Worm (Caenorhabditis elegans): ENCODE data around the gene str-181.

The str-181 gene

DNA sequence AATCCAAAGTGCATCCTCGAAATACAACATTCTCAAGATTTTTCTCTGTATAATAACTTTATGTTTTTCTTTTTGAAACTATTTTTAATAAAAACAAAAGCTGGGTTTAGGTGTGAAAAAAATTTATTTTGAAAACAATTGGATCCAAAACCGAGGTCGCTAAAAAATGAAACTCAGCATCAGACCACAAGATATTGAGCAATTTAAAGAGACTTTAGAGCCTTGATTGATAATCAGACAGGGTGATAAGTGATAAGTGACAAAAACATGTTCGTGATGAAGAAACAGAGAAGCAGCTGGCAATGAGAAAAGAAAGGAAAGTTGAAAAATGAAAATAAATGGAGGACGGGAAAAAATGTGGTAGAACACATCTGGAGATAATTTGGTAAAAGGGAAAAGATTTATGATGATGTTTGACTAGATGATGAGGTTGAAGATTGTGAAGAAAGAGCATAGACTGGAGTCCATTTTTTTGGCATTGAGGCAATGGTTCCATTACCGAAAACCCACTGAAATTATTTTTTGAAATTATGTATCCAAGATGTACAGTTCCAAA is 33.1 kb upstream of the str-181 start, which contains the start of gene C15C8.6:
Gene C15C8.6 (minus strand): TSS at position 51 of the 556 bp plus-strand sequence.
- TF ChIP-seq M03D4.4 (tag; optimal IDR thresholded peaks at IDR 0.05) (no peak), unc-120 (tag; optimal IDR thresholded peaks at IDR 0.05; ENCODE audit: poor library complexity, severe bottlenecking) (no peak), elt-3 (tag; optimal IDR thresholded peaks at IDR 0.05) (no peak), mab-5 (tag; optimal IDR thresholded peaks at IDR 0.05) (no peak), ztf-11 (tag; optimal IDR thresholded peaks at IDR 0.05) (no peak), mep-1 (tag; optimal IDR thresholded peaks at IDR 0.05) (no peak), ces-1 (GFP tag; optimal IDR thresholded peaks at IDR 0.05) (no peak), cnd-1 (tag; optimal IDR thresholded peaks at IDR 0.05) (no peak), hlh-1 (tag; optimal IDR thresholded peaks at IDR 0.05) (no peak)

DNA sequence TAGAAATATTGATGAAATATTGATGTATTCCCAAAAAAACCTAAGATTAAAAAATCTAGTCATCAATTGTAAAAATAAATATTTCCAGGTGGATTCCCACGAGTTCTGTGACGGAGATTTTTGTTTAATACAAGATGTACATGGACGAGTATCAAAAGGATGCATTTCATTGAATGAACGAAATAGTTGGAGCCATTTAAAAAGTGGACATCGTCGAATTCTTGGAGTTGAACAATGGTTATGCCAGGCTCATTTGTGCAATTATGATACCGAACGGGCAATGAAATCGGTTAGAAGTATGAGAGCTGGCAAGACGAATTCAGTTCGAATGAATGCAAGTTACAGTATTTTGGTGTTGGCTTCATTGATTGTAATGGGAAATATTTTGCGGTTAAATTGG is 31.0 kb upstream of the str-181 start:
- TF ChIP-seq flh-1 (GFP tag; optimal IDR thresholded peaks at IDR 0.05) (no peak), snpc-4 (tag; optimal IDR thresholded peaks at IDR 0.05) (no peak), elt-3 (tag; optimal IDR thresholded peaks at IDR 0.05) (no peak), tbx-8 (GFP tag; optimal IDR thresholded peaks at IDR 0.05) (no peak), unc-120 (tag; optimal IDR thresholded peaks at IDR 0.05; ENCODE audit: poor library complexity, severe bottlenecking) (no peak), unc-62 (GFP tag; optimal IDR thresholded peaks at IDR 0.05) (no peak), mep-1 (tag; optimal IDR thresholded peaks at IDR 0.05) (no peak), hlh-1 (tag; optimal IDR thresholded peaks at IDR 0.05) (no peak), nhr-28 (tag; optimal IDR thresholded peaks at IDR 0.05) (no peak), ceh-43 (GFP tag; optimal IDR thresholded peaks at IDR 0.05) (no peak), unc-39 (tag; optimal IDR thresholded peaks at IDR 0.05) (no peak), blmp-1 (tag; optimal IDR thresholded peaks at IDR 0.05) (no peak), lin-13 (tag; optimal IDR thresholded peaks at IDR 0.05) (no peak), nhr-12 (tag; optimal IDR thresholded peaks at IDR 0.05) (no peak), ceh-39 (tag; optimal IDR thresholded peaks at IDR 0.05) (no peak), zip-8 (tag; optimal IDR thresholded peaks at IDR 0.05) (no peak)

DNA sequence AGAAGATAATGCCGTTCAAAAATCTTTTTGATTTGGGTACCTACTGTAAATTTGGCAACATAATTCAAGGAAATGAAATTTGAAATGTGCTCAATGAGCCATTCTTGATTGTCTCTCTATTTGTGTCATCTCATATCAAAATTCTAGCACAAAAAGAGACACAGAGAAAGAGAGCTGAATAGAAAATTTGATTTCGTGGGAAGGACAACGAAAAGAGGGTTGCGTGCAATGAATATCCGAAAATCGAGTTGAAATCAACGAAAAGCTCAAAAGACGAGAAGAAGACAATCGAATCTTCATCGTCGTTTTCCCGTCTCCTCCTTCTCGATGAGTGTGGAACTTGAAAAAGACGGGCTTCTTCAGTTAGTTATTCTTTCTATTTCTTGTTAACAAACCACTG is 29.3 kb upstream of the str-181 start, which contains the start of gene C15C8.5:
Gene C15C8.5 (plus strand): TSS at position 152 of the 400 bp plus-strand sequence.
- TF ChIP-seq pha-4 (tag; optimal IDR thresholded peaks at IDR 0.05) (no peak), M03D4.4 (tag; optimal IDR thresholded peaks at IDR 0.05) (no peak), unc-62 (GFP tag; optimal IDR thresholded peaks at IDR 0.05) (no peak), lsy-2 (tag; optimal IDR thresholded peaks at IDR 0.05) (no peak), ces-1 (GFP tag; optimal IDR thresholded peaks at IDR 0.05) (peak; percentile 97)

DNA sequence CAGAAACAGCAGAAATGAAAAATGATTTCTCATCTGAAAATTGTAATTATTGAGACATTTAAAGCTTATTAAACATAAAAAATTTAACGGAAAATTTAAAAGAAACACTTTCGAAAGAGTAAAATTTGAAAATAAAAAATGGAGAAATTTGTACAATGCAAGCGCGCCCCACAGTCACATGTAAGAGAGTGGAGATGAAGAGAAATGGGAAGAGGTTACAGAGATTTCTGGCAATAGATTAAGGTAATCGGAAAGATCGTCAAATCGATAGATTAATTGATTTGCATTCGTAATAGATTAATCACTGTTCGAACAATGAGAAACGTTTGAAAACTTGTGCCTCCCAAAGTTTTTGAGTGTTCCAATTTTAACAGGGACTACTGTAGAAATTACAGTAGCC is 28.9 kb upstream of the str-181 start, which contains the start of gene C15C8.4:
Gene C15C8.4 (minus strand): TSS at position 33 of the 400 bp plus-strand sequence.
- TF ChIP-seq ztf-11 (tag; optimal IDR thresholded peaks at IDR 0.05): no peak
- peak; percentile 94 for TF ChIP-seq elt-1 (tag; optimal IDR thresholded peaks at IDR 0.05; ENCODE audit: borderline replicate concordance, insufficient read depth)

DNA sequence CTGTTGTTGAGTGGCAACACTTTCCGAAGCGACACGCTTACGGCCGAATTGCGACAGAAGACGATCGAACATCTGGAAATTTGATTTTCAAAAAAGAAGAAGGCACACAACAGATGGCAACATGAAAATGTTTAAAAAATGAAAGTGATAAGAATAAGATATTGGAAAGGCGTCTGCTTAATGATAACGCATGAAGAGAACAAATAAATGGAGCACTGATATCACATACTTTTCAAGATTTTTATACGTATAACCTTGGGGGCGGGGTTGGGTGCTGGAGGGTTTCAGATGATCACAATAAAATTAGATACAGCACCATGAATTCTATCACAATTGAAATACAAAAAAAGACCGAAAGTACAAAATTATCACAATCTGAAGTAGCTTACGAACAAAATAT is 26.5 kb upstream of the str-181 start, which contains the start of gene C15C8.7:
Gene C15C8.7 (minus strand): TSS at position 72 of the 400 bp plus-strand sequence.
- TF ChIP-seq sptf-1 (tag; optimal IDR thresholded peaks at IDR 0.05) (no peak), M03D4.4 (tag; optimal IDR thresholded peaks at IDR 0.05) (no peak), mab-5 (tag; optimal IDR thresholded peaks at IDR 0.05) (no peak), pha-4 (tag; optimal IDR thresholded peaks at IDR 0.05) (no peak), drap-1 (GFP tag; optimal IDR thresholded peaks at IDR 0.05) (no peak), ceh-43 (GFP tag; optimal IDR thresholded peaks at IDR 0.05) (no peak), bed-3 (GFP tag; optimal IDR thresholded peaks at IDR 0.05) (no peak), ceh-83 (GFP tag; optimal IDR thresholded peaks at IDR 0.05) (no peak), hlh-1 (tag; optimal IDR thresholded peaks at IDR 0.05) (no peak), sem-2 (GFP tag; optimal IDR thresholded peaks at IDR 0.05) (no peak), lsy-2 (tag; optimal IDR thresholded peaks at IDR 0.05) (no peak), zip-8 (tag; optimal IDR thresholded peaks at IDR 0.05) (no peak), lin-13 (tag; optimal IDR thresholded peaks at IDR 0.05) (no peak)
